Worm (Caenorhabditis elegans) whole organism, L1 larva: Measurements from ENCODE around the gene Y49A3A.3.

Experiments used
- C04F5.9 ChIP-seq: sonication (generic microtip); optimal IDR thresholded peaks from 2 replicates; lab custom pipeline; 2016; ENCODE audit warnings: missing genetic modification characterization, missing compliant biosample characterization
- C16A3.4 ChIP-seq: fragments of 150-350 bp; optimal IDR thresholded peaks from 2 replicates; lab custom pipeline; 2014; ENCODE audit warnings: missing biosample characterization, missing genetic modification characterization
- C34B4.2 ChIP-seq: sonication (generic microtip); optimal IDR thresholded peaks from 2 replicates; lab custom pipeline; 2017; ENCODE audit warnings: mild to moderate bottlenecking, missing genetic modification characterization, missing compliant biosample characterization
- F16B12.6 ChIP-seq: fragments of 150-350 bp; optimal IDR thresholded peaks from 2 replicates; lab custom pipeline; 2014; ENCODE audit warnings: missing biosample characterization, missing genetic modification characterization
- Y116A8C.19 ChIP-seq: sonication (generic microtip); optimal IDR thresholded peaks from 2 replicates; lab custom pipeline; 2016; ENCODE audit warnings: missing compliant biosample characterization, missing genetic modification characterization, borderline replicate concordance
- ama-1 ChIP-seq: fragments of 150-350 bp; optimal IDR thresholded peaks from 2 replicates; lab custom pipeline; 2014
- ceh-8 ChIP-seq: fragments of 200-800 bp; sonication (Bioruptor generic); optimal IDR thresholded peaks from 2 replicates; lab custom pipeline; 2018; ENCODE audit warnings: mild to moderate bottlenecking, missing genetic modification characterization, moderate library complexity, missing compliant biosample characterization
- ceh-90 ChIP-seq: sonication (generic microtip); optimal IDR thresholded peaks from 2 replicates; lab custom pipeline; 2016; ENCODE audit warnings: missing genetic modification characterization, missing compliant biosample characterization
- ces-1 ChIP-seq: fragments of 150-350 bp; optimal IDR thresholded peaks from 2 replicates; lab custom pipeline; 2014; ENCODE audit warnings: missing biosample characterization, missing genetic modification reagents, missing genetic modification characterization
- dpl-1 ChIP-seq, 3 experiments: fragments of 150-350 bp in 2 of 3; sonication (generic microtip) in 1 of 3; optimal IDR thresholded peaks; 2 replicates each; lab custom pipeline; 2014 to 2017; ENCODE audit warnings: missing biosample characterization in 3 of 3, missing genetic modification characterization in 3 of 3, missing genetic modification reagents in 3 of 3
- dsc-1 ChIP-seq: sonication (generic microtip); optimal IDR thresholded peaks from 2 replicates; lab custom pipeline; 2016; ENCODE audit warnings: mild to moderate bottlenecking, missing genetic modification characterization, missing compliant biosample characterization
- efl-3 ChIP-seq: fragments of 200-800 bp; sonication (Bioruptor generic); optimal IDR thresholded peaks from 2 replicates; lab custom pipeline; 2018; ENCODE audit warnings: mild to moderate bottlenecking, missing genetic modification characterization, missing compliant biosample characterization
- egl-13 ChIP-seq: sonication (generic microtip); optimal IDR thresholded peaks from 2 replicates; lab custom pipeline; 2016; ENCODE audit warnings: missing genotype, missing genetic modification reagents, missing genetic modification characterization, missing compliant biosample characterization
- egl-27 ChIP-seq, 2 experiments: fragments of 150-350 bp in 1 of 2; sonication (generic microtip); optimal IDR thresholded peaks; 3 replicates each; lab custom pipeline; 2017 to 2018; ENCODE audit warnings: missing biosample characterization in 2 of 2, missing genetic modification characterization in 2 of 2, missing genetic modification reagents in 2 of 2
- elt-3 ChIP-seq, 6 experiments: fragments of 150-350 bp in 1 of 6; sonication (generic microtip); optimal IDR thresholded peaks; 2 replicates each; lab custom pipeline; 2017 to 2018; ENCODE audit warnings: missing biosample characterization in 6 of 6, missing genetic modification characterization in 6 of 6, inconsistent platforms in 1 of 6
- ets-5 ChIP-seq: fragments of 200-800 bp; sonication (Bioruptor generic); IDR thresholded peaks from 2 replicates; pipeline ENCODE4 v1.3.6; 2022; ENCODE audit warnings: missing genetic modification characterization, missing compliant biosample characterization
- fkh-10 ChIP-seq: sonication (generic microtip); optimal IDR thresholded peaks from 2 replicates; lab custom pipeline; 2017; ENCODE audit warnings: missing biosample characterization, missing genetic modification reagents, missing genetic modification characterization
- fkh-4 ChIP-seq: sonication (generic microtip); optimal IDR thresholded peaks from 2 replicates; lab custom pipeline; 2016; ENCODE audit warnings: missing compliant biosample characterization, missing genetic modification characterization, borderline replicate concordance
- fkh-8 ChIP-seq: sonication (generic microtip); optimal IDR thresholded peaks from 2 replicates; lab custom pipeline; 2016; ENCODE audit warnings: mild to moderate bottlenecking, missing genetic modification characterization, missing compliant biosample characterization
- grh-1 ChIP-seq: fragments of 200-800 bp; sonication (Bioruptor generic); IDR thresholded peaks from 2 replicates; pipeline ENCODE4 v1.3.6; 2022; ENCODE audit warnings: missing genetic modification reagents, missing genetic modification characterization, missing compliant biosample characterization
- hlh-17 ChIP-seq: fragments of 200-800 bp; sonication (Bioruptor generic); optimal IDR thresholded peaks from 2 replicates; lab custom pipeline; 2018; ENCODE audit warnings: missing genetic modification characterization, mild to moderate bottlenecking, missing compliant biosample characterization, moderate library complexity, borderline replicate concordance
- hlh-4 ChIP-seq: sonication (generic microtip); optimal IDR thresholded peaks from 2 replicates; lab custom pipeline; 2016; ENCODE audit warnings: mild to moderate bottlenecking, missing genetic modification characterization, missing compliant biosample characterization
- irx-1 ChIP-seq: sonication (generic microtip); optimal IDR thresholded peaks from 2 replicates; lab custom pipeline; 2016; ENCODE audit warnings: missing genetic modification characterization, missing compliant biosample characterization
- isw-1 ChIP-seq: fragments of 200-800 bp; sonication (Bioruptor generic); IDR thresholded peaks from 2 replicates; pipeline ENCODE4 v1.3.6; 2022; ENCODE audit warnings: missing genetic modification characterization, missing compliant biosample characterization
- jun-1 ChIP-seq: fragments of 150-350 bp; optimal IDR thresholded peaks from 2 replicates; lab custom pipeline; 2014; ENCODE audit warnings: missing biosample characterization, missing genetic modification reagents, missing genetic modification characterization
- lin-13 ChIP-seq: fragments of 150-350 bp; optimal IDR thresholded peaks from 2 replicates; lab custom pipeline; 2014; ENCODE audit warnings: missing biosample characterization, missing genetic modification reagents, missing genetic modification characterization
- lin-14 ChIP-seq: fragments of 200-800 bp; sonication (Bioruptor generic); optimal IDR thresholded peaks from 2 replicates; lab custom pipeline; 2018; ENCODE audit warnings: mild to moderate bottlenecking, missing genetic modification characterization, moderate library complexity, missing compliant biosample characterization
- lin-15B ChIP-seq: fragments of 150-350 bp; sonication (generic microtip); optimal IDR thresholded peaks from 3 replicates; lab custom pipeline; 2014; ENCODE audit warnings: missing biosample characterization, missing genetic modification characterization
- lir-3 ChIP-seq: sonication (generic microtip); optimal IDR thresholded peaks from 2 replicates; lab custom pipeline; 2016; ENCODE audit warnings: mild to moderate bottlenecking, missing genetic modification characterization, moderate library complexity, missing compliant biosample characterization; ENCODE audit not compliant: poor library complexity
- lsy-2 ChIP-seq, 2 experiments: fragments of 150-350 bp; optimal IDR thresholded peaks; 2 replicates each; lab custom pipeline; 2014; ENCODE audit warnings: missing biosample characterization in 2 of 2, missing genetic modification characterization in 2 of 2
- mdl-1 ChIP-seq, 2 experiments: fragments of 150-350 bp; optimal IDR thresholded peaks; 2 replicates each; lab custom pipeline; 2014 to 2017; ENCODE audit warnings: missing biosample characterization in 2 of 2, missing genetic modification characterization in 2 of 2, inconsistent platforms in 1 of 2
- mef-2 ChIP-seq: fragments of 150-350 bp; optimal IDR thresholded peaks from 2 replicates; lab custom pipeline; 2014; ENCODE audit warnings: missing biosample characterization, missing genetic modification characterization
- nhr-11 ChIP-seq: fragments of 150-350 bp; optimal IDR thresholded peaks from 2 replicates; lab custom pipeline; 2014; ENCODE audit warnings: missing biosample characterization, missing genetic modification characterization
- nhr-12 ChIP-seq: sonication (generic microtip); optimal IDR thresholded peaks from 2 replicates; lab custom pipeline; 2017; ENCODE audit warnings: missing biosample characterization, missing genetic modification characterization
- nhr-20 ChIP-seq: sonication (generic microtip); optimal IDR thresholded peaks from 2 replicates; lab custom pipeline; 2016; ENCODE audit warnings: mild to moderate bottlenecking, missing genetic modification characterization, missing compliant biosample characterization
- nhr-237 ChIP-seq: fragments of 150-350 bp; optimal IDR thresholded peaks from 2 replicates; lab custom pipeline; 2014; ENCODE audit warnings: missing biosample characterization, missing genetic modification characterization
- nhr-28 ChIP-seq: fragments of 150-350 bp; optimal IDR thresholded peaks from 2 replicates; lab custom pipeline; 2014; ENCODE audit warnings: missing biosample characterization, missing genetic modification characterization
- nhr-85 ChIP-seq: sonication (generic microtip); peaks from one replicate; lab custom pipeline; 2016; ENCODE audit warnings: missing genetic modification characterization, inconsistent platforms, missing compliant biosample characterization
- pag-3 ChIP-seq: sonication (generic microtip); optimal IDR thresholded peaks from 2 replicates; lab custom pipeline; 2017; ENCODE audit warnings: missing genetic modification characterization, mild to moderate bottlenecking, missing compliant biosample characterization, antibody characterized with exemption, borderline replicate concordance; ENCODE audit not compliant: insufficient read depth
- pax-3 ChIP-seq: fragments of 200-800 bp; sonication (Bioruptor generic); optimal IDR thresholded peaks from 2 replicates; lab custom pipeline; 2018; ENCODE audit warnings: mild to moderate bottlenecking, missing genetic modification characterization, moderate library complexity, missing compliant biosample characterization
- pqm-1 ChIP-seq: sonication (generic microtip); optimal IDR thresholded peaks from 3 replicates; lab custom pipeline; 2017; ENCODE audit warnings: missing biosample characterization, missing genetic modification characterization
- rnt-1 ChIP-seq: sonication (generic microtip); optimal IDR thresholded peaks from 2 replicates; lab custom pipeline; 2016; ENCODE audit warnings: mild to moderate bottlenecking, missing genetic modification characterization, moderate library complexity, missing compliant biosample characterization
- skn-1 ChIP-seq: fragments of 150-350 bp; optimal IDR thresholded peaks from 2 replicates; lab custom pipeline; 2014; ENCODE audit warnings: missing biosample characterization, missing genetic modification characterization
- snpc-4 ChIP-seq: fragments of 150-350 bp; optimal IDR thresholded peaks from 2 replicates; lab custom pipeline; 2014; ENCODE audit warnings: missing biosample characterization, missing genetic modification characterization
- snu-23 ChIP-seq: sonication (generic microtip); optimal IDR thresholded peaks from 2 replicates; lab custom pipeline; 2016; ENCODE audit warnings: missing genetic modification characterization, missing compliant biosample characterization
- sox-4 ChIP-seq: sonication (generic microtip); optimal IDR thresholded peaks from 2 replicates; lab custom pipeline; 2016; ENCODE audit warnings: missing genetic modification characterization, missing compliant biosample characterization
- sup-37 ChIP-seq: fragments of 200-800 bp; sonication (Bioruptor generic); optimal IDR thresholded peaks from 2 replicates; lab custom pipeline; 2018; ENCODE audit warnings: mild to moderate bottlenecking, missing genetic modification characterization, missing compliant biosample characterization
- swsn-7 ChIP-seq: sonication (generic microtip); optimal IDR thresholded peaks from 2 replicates; lab custom pipeline; 2016; ENCODE audit warnings: missing genetic modification characterization, missing compliant biosample characterization
- unc-130 ChIP-seq: fragments of 150-350 bp; optimal IDR thresholded peaks from 2 replicates; lab custom pipeline; 2017; ENCODE audit warnings: missing biosample characterization, missing genetic modification characterization, inconsistent platforms
- unc-98 ChIP-seq: fragments of 200-800 bp; sonication (Bioruptor generic); IDR thresholded peaks from 2 replicates; pipeline ENCODE4 v1.3.6; 2022; ENCODE audit warnings: missing genetic modification characterization, missing compliant biosample characterization
- vab-15 ChIP-seq: sonication (generic microtip); optimal IDR thresholded peaks from 2 replicates; lab custom pipeline; 2017; ENCODE audit warnings: missing genotype, mild to moderate bottlenecking, missing genetic modification characterization, missing compliant biosample characterization
- xbp-1 ChIP-seq: sonication (generic microtip); optimal IDR thresholded peaks from 2 replicates; lab custom pipeline; 2016; ENCODE audit warnings: missing genetic modification characterization, missing compliant biosample characterization
- ztf-4 ChIP-seq: fragments of 150-350 bp; optimal IDR thresholded peaks from 2 replicates; lab custom pipeline; 2014; ENCODE audit warnings: missing biosample characterization, missing genetic modification characterization

Y49A3A.3 gene

ce11 chrV:14354258-14354877 is at the start of gene Y49A3A.3:
Gene Y49A3A.3, plus strand, starts transcription at chrV:14354410.
- TF ChIP-seq pag-3 (no peak), C04F5.9 (tag; lab: Kevin White, UChicago) (no peak), xbp-1 (no peak), egl-27 (tag; optimal IDR thresholded peaks at IDR 0.05; lab: Kevin White, UChicago) (no peak), ztf-4 (peak; percentile 29), hlh-4 (tag; lab: Kevin White, UChicago) (no peak), nhr-28 (tag; lab: Kevin White, UChicago) (no peak), isw-1 (GFP tag; lab: Robert Waterston, UW) (no peak), lin-14 (GFP tag; lab: Kevin White, UChicago) (no peak), lsy-2 (tag; optimal IDR thresholded peaks at IDR 0.05; lab: Kevin White, UChicago) (no peak), ets-5 (GFP tag; lab: Robert Waterston, UW) (no peak), mef-2 (no peak), sup-37 (GFP tag; lab: Kevin White, UChicago) (no peak), C34B4.2 (tag; lab: Kevin White, UChicago) (no peak), pax-3 (tag; lab: Kevin White, UChicago) (no peak), vab-15 (tag; lab: Kevin White, UChicago) (no peak), jun-1 (tag; lab: Kevin White, UChicago) (no peak), nhr-85 (tag; lab: Kevin White, UChicago) (no peak), unc-98 (no peak), ceh-90 (no peak), pqm-1 (tag; lab: Kevin White, UChicago) (no peak), grh-1 (GFP tag; lab: Robert Waterston, UW) (no peak), ces-1 (GFP tag; lab: Kevin White, UChicago) (no peak), fkh-8 (no peak), fkh-10 (no peak), snpc-4 (tag; lab: Kevin White, UChicago) (no peak), lin-15B (no peak), sox-4 (tag; lab: Kevin White, UChicago) (no peak), egl-13 (tag; lab: Kevin White, UChicago) (no peak), nhr-20 (tag; lab: Kevin White, UChicago) (peak; percentile 15), nhr-237 (tag; lab: Kevin White, UChicago) (no peak), C16A3.4 (no peak), nhr-11 (tag; lab: Kevin White, UChicago) (no peak), dpl-1 (GFP tag; optimal IDR thresholded peaks at IDR 0.05; lab: Kevin White, UChicago) (no peak), ama-1 (lab: Kevin White, UChicago) (peak; percentile 7), mdl-1 (tag; optimal IDR thresholded peaks at IDR 0.05; lab: Kevin White, UChicago) (no peak), skn-1 (no peak), elt-3 (tag; optimal IDR thresholded peaks at IDR 0.05; lab: Kevin White, UChicago) (no peak), unc-130 (tag; lab: Kevin White, UChicago) (no peak), rnt-1 (peak; percentile 11), lir-3 (no peak), swsn-7 (tag; lab: Kevin White, UChicago) (no peak), irx-1 (tag; lab: Kevin White, UChicago) (no peak), nhr-12 (tag; lab: Kevin White, UChicago) (no peak), hlh-17 (GFP tag; lab: Kevin White, UChicago) (no peak), snu-23 (GFP tag; lab: Kevin White, UChicago) (peak; percentile 10), lin-13 (GFP tag; lab: Kevin White, UChicago) (no peak), Y116A8C.19 (tag; lab: Kevin White, UChicago) (no peak), efl-3 (GFP tag; lab: Kevin White, UChicago) (no peak), ceh-8 (GFP tag; lab: Kevin White, UChicago) (no peak), F16B12.6 (tag; lab: Kevin White, UChicago) (no peak), dsc-1 (no peak), fkh-4 (tag; lab: Kevin White, UChicago) (no peak)
